Fruit fly (Drosophila melanogaster): ENCODE measurements around the gene CG17681.

The CG17681 gene

dm6 chr2L:18148552-18149219 lies 4.2 kb upstream of the CG17681 start (continued):
- TF ChIP-seq CG4404 (GFP tag; IDR thresholded peaks at IDR 0.05) = no peak
- TF ChIP-seq ttk (GFP tag; IDR thresholded peaks at IDR 0.05) = no peak
- TF ChIP-seq oc (tag; optimal IDR thresholded peaks at IDR 0.05) = peak; percentile 8
- TF ChIP-seq CG12236 (GFP tag; optimal IDR thresholded peaks at IDR 0.05) = peak; percentile 62
- TF ChIP-seq Blimp-1 (GFP tag; optimal IDR thresholded peaks at IDR 0.05) = peak; percentile 67
- no peak; the same call in 1 of the 2 replicates for TF ChIP-seq H2.0 (GFP tag; IDR thresholded peaks at IDR 0.05)
- peak; percentile 77 for TF ChIP-seq CG10209 (GFP tag; optimal IDR thresholded peaks at IDR 0.05)
- TF ChIP-seq Stat92E (GFP tag; optimal IDR thresholded peaks at IDR 0.05) = peak in 1 of 3 experiments; percentile 88
- TF ChIP-seq GATAe (GFP tag; conservative IDR thresholded peaks at IDR 0.05) = peak; percentile 92
- no peak for TF ChIP-seq wor (GFP tag; IDR thresholded peaks at IDR 0.05)
- peak; percentile 58 for TF ChIP-seq CG17328 (GFP tag; IDR thresholded peaks at IDR 0.05)
- TF ChIP-seq Dek (tag; optimal IDR thresholded peaks at IDR 0.05) = peak; percentile 28
- no peak for TF ChIP-seq Myb (GFP tag; optimal IDR thresholded peaks at IDR 0.05)
- TF ChIP-seq CG33213 (GFP tag; optimal IDR thresholded peaks at IDR 0.05) = peak; percentile 40
- no peak for TF ChIP-seq NC2α (GFP tag; optimal IDR thresholded peaks at IDR 0.05)
- peak; percentile 85 for TF ChIP-seq Fer1 (GFP tag; optimal IDR thresholded peaks at IDR 0.05)
- TF ChIP-seq nerfin-2 (GFP tag; IDR thresholded peaks at IDR 0.05; ENCODE audit: partially characterized antibody) = no peak
- no peak for TF ChIP-seq CG14965 (GFP tag; optimal IDR thresholded peaks at IDR 0.05; ENCODE audit: borderline replicate concordance)
- TF ChIP-seq kay (GFP tag; optimal IDR thresholded peaks at IDR 0.05) = no peak
- peak; percentile 6 for TF ChIP-seq trem (tag; optimal IDR thresholded peaks at IDR 0.05)
- no peak for TF ChIP-seq CG2129 (GFP tag; IDR thresholded peaks at IDR 0.05; ENCODE audit: partially characterized antibody)
- peak; percentile 6 for TF ChIP-seq CTCF (GFP tag; optimal IDR thresholded peaks at IDR 0.05)
- peak; percentile 73 for TF ChIP-seq Kr (GFP tag; optimal IDR thresholded peaks at IDR 0.05)
- peak; percentile 62; the same call in 2 of the 3 replicates for TF ChIP-seq Mrtf (GFP tag; IDR thresholded peaks at IDR 0.05)
- TF ChIP-seq sim (GFP tag; IDR thresholded peaks at IDR 0.05) = no peak
- peak; percentile 14 for TF ChIP-seq MESR4 (GFP tag; optimal IDR thresholded peaks at IDR 0.05)
- peak; percentile 68 for TF ChIP-seq CG1603 (tag; optimal IDR thresholded peaks at IDR 0.05)
- no peak for TF ChIP-seq tx (GFP tag; optimal IDR thresholded peaks at IDR 0.05)
- peak; percentile 33 for TF ChIP-seq CG13775 (GFP tag; optimal IDR thresholded peaks at IDR 0.05)
- TF ChIP-seq Aef1 (GFP tag; IDR thresholded peaks at IDR 0.05) = no peak
- peak; percentile 66 for TF ChIP-seq CG8089 (GFP tag; optimal IDR thresholded peaks at IDR 0.05)
- TF ChIP-seq otp (GFP tag; IDR thresholded peaks at IDR 0.05) = peak; percentile 79
- TF ChIP-seq salm (tag; optimal IDR thresholded peaks at IDR 0.05) = peak; percentile 64
- no peak for TF ChIP-seq gfzf (GFP tag; optimal IDR thresholded peaks at IDR 0.05)
- no peak for TF ChIP-seq eyg (GFP tag; optimal IDR thresholded peaks at IDR 0.05)
- no peak for TF ChIP-seq Ets65A (GFP tag)
- peak; percentile 22 for TF ChIP-seq jing (GFP tag; optimal IDR thresholded peaks at IDR 0.05)
- peak; percentile 75 for TF ChIP-seq CG31365 (tag; optimal IDR thresholded peaks at IDR 0.05)
- TF ChIP-seq CG17829 (tag; optimal IDR thresholded peaks at IDR 0.05) = peak; percentile 16
- TF ChIP-seq mld (GFP tag; IDR thresholded peaks at IDR 0.05; ENCODE audit: partially characterized antibody) = no peak
- peak; percentile 62; the same call in 2 of the 3 replicates for TF ChIP-seq CG11456 (GFP tag; IDR thresholded peaks at IDR 0.05)
- TF ChIP-seq CG30431 (GFP tag; optimal IDR thresholded peaks at IDR 0.05) = no peak
- TF ChIP-seq CG10979 (tag; optimal IDR thresholded peaks at IDR 0.05) = peak; percentile 31
- TF ChIP-seq Deaf1 (tag; optimal IDR thresholded peaks at IDR 0.05) = peak; percentile 32
- peak; percentile 85 for TF ChIP-seq Hmr (GFP tag; optimal IDR thresholded peaks at IDR 0.05)
- peak; percentile 79 for TF ChIP-seq Atf6 (GFP tag; IDR thresholded peaks at IDR 0.05)
- TF ChIP-seq CG32532 (GFP tag; IDR thresholded peaks at IDR 0.05) = peak; percentile 30; the same call in 1 of the 2 replicates
- no peak for TF ChIP-seq twi (tag; optimal IDR thresholded peaks at IDR 0.05)
- TF ChIP-seq CG3838 (GFP tag; optimal IDR thresholded peaks at IDR 0.05) = no peak
- TF ChIP-seq Bdp1 (GFP tag; optimal IDR thresholded peaks at IDR 0.05) = peak; percentile 43

All from whole organism, embryonic.